Worm (Caenorhabditis elegans): ENCODE data around the gene blos-4.

Gene blos-4

ce11 chrII:6246054-6246453 lies 1.0 kb downstream of the blos-4 start, which contains the start of gene lelo-1:
TSS of gene lelo-1 (plus strand) at chrII:6246354.
- no peak for TF ChIP-seq ztf-3 (GFP tag; optimal IDR thresholded peaks at IDR 0.05)
- no peak for TF ChIP-seq C17E4.6 (GFP tag; IDR thresholded peaks at IDR 0.05)
- no peak for TF ChIP-seq Y56A3A.18 (GFP tag; IDR thresholded peaks at IDR 0.05)
- TF ChIP-seq B0035.1 (tag; optimal IDR thresholded peaks at IDR 0.05), result no peak
- no peak for TF ChIP-seq ztf-25 (GFP tag; IDR thresholded peaks at IDR 0.05)
- no peak for TF ChIP-seq akir-1 (GFP tag; optimal IDR thresholded peaks at IDR 0.05)
- no peak for TF ChIP-seq ceh-100 (GFP tag; IDR thresholded peaks at IDR 0.05)
- TF ChIP-seq dox-1 (GFP tag; IDR thresholded peaks at IDR 0.05), result no peak
- no peak for TF ChIP-seq fkh-3 (tag; optimal IDR thresholded peaks at IDR 0.05)
- TF ChIP-seq ceh-27 (GFP tag; optimal IDR thresholded peaks at IDR 0.05), result no peak
- TF ChIP-seq F57A8.1 (GFP tag; optimal IDR thresholded peaks at IDR 0.05), result no peak
- no peak for TF ChIP-seq egl-18 (GFP tag; IDR thresholded peaks at IDR 0.05)

- TF ChIP-seq F49E8.2 (tag; optimal IDR thresholded peaks at IDR 0.05; ENCODE audit: insufficient read depth), result no peak
- TF ChIP-seq hlh-26 (GFP tag; conservative IDR thresholded peaks at IDR 0.05), result no peak
- no peak for TF ChIP-seq nfyb-1 (GFP tag; IDR thresholded peaks at IDR 0.05)
- TF ChIP-seq bed-2 (GFP tag; IDR thresholded peaks at IDR 0.05), result no peak
- TF ChIP-seq tbx-9 (tag; optimal IDR thresholded peaks at IDR 0.05; ENCODE audit: borderline replicate concordance), result no peak
- no peak for TF ChIP-seq mes-4 (tag; optimal IDR thresholded peaks at IDR 0.05)
- TF ChIP-seq F57A8.1 (GFP tag; optimal IDR thresholded peaks at IDR 0.05), result no peak
- no peak for TF ChIP-seq ceh-91 (GFP tag; IDR thresholded peaks at IDR 0.05)
Measured at ce11 chrII:6247011-6247410, 2.0 kb downstream of the blos-4 start, which contains the start of gene T24H7.2. TSS of gene T24H7.2 (plus strand) at chrII:6247311.

ce11 chrII:6248029-6248428 lies 3.0 kb downstream of the blos-4 start:
- TF ChIP-seq B0261.1 (tag; optimal IDR thresholded peaks at IDR 0.05) (peak; percentile 0), B0035.1 (tag; optimal IDR thresholded peaks at IDR 0.05) (no peak), lin-54 (GFP tag; optimal IDR thresholded peaks at IDR 0.05) (no peak)

ce11 chrII:6248503-6248902 lies 3.5 kb downstream of the blos-4 start:
- TF ChIP-seq T26A5.8 (tag; optimal IDR thresholded peaks at IDR 0.05), result no peak
- TF ChIP-seq pha-4 (tag; optimal IDR thresholded peaks at IDR 0.05), result no peak
- TF ChIP-seq madf-8 (GFP tag; conservative IDR thresholded peaks at IDR 0.05), result 0 out of 2 replicates have a peak, but pooled peaks have one; percentile 3
- no peak for TF ChIP-seq ccch-3 (GFP tag; optimal IDR thresholded peaks at IDR 0.05)
- TF ChIP-seq nhr-27 (tag; optimal IDR thresholded peaks at IDR 0.05), result no peak
- no peak for TF ChIP-seq ceh-79 (tag; optimal IDR thresholded peaks at IDR 0.05)
- TF ChIP-seq tbx-9 (tag; optimal IDR thresholded peaks at IDR 0.05; ENCODE audit: borderline replicate concordance), result no peak
- TF ChIP-seq rpc-1 (optimal IDR thresholded peaks at IDR 0.05), result peak; percentile 70
- TF ChIP-seq rpc-1 (tag; optimal IDR thresholded peaks at IDR 0.05), result peak; percentile 77
- peak; percentile 80 for TF ChIP-seq B0261.1 (tag; optimal IDR thresholded peaks at IDR 0.05)
- peak; percentile 1 for TF ChIP-seq unc-130 (GFP tag; optimal IDR thresholded peaks at IDR 0.05)
- peak; percentile 80 for TF ChIP-seq lin-26 (GFP tag; IDR thresholded peaks at IDR 0.05)
- peak; percentile 95 for TF ChIP-seq F23B12.7 (tag; optimal IDR thresholded peaks at IDR 0.05; ENCODE audit: insufficient read depth)
- 0 out of 2 replicates have a peak, but pooled peaks have one; percentile 13 for TF ChIP-seq B0336.3 (GFP tag; IDR thresholded peaks at IDR 0.05)
- TF ChIP-seq dpl-1 (GFP tag; optimal IDR thresholded peaks at IDR 0.05), result no peak
- TF ChIP-seq ztf-25 (GFP tag; IDR thresholded peaks at IDR 0.05), result no peak
- TF ChIP-seq attf-3 (GFP tag; conservative IDR thresholded peaks at IDR 0.05), result no peak
- TF ChIP-seq rcor-1 (GFP tag; IDR thresholded peaks at IDR 0.05), result peak; percentile 51; the same call in 1 of the 2 replicates
- TF ChIP-seq ztf-22 (GFP tag; optimal IDR thresholded peaks at IDR 0.05), result no peak
- no peak for TF ChIP-seq ceh-91 (GFP tag; IDR thresholded peaks at IDR 0.05)
- TF ChIP-seq T07F8.4 (tag; optimal IDR thresholded peaks at IDR 0.05), result peak; percentile 63
- TF ChIP-seq lsy-27 (tag; optimal IDR thresholded peaks at IDR 0.05; ENCODE audit: borderline replicate concordance, insufficient read depth), result no peak
- TF ChIP-seq egrh-3 (GFP tag; IDR thresholded peaks at IDR 0.05), result peak; percentile 17; the same call in 1 of the 2 replicates
- TF ChIP-seq fkh-3 (tag; optimal IDR thresholded peaks at IDR 0.05), result peak; percentile 63
- peak; percentile 40 for TF ChIP-seq atf-7 (tag; optimal IDR thresholded peaks at IDR 0.05)
- peak; percentile 46; the same call in 1 of the 2 replicates for TF ChIP-seq ceh-100 (GFP tag; IDR thresholded peaks at IDR 0.05)
- peak; percentile 62 for TF ChIP-seq lin-54 (GFP tag; optimal IDR thresholded peaks at IDR 0.05)
- no peak for TF ChIP-seq ztf-3 (GFP tag; optimal IDR thresholded peaks at IDR 0.05)
- no peak for TF ChIP-seq F37B4.10 (GFP tag; IDR thresholded peaks at IDR 0.05)
- TF ChIP-seq B0019.2 (GFP tag; conservative IDR thresholded peaks at IDR 0.05), result peak; percentile 36; the same call in 1 of the 2 replicates

Data from whole organism, young adult.